Fruit fly (Drosophila melanogaster) whole organism, embryonic: ENCODE results near the gene dysf.
A peak's percentile ranks its signal among the peaks of the same experiment; 100 is the strongest.

Experiments used
- BtbVII ChIP-seq: fragments of 200-800 bp; sonication (Bioruptor generic); optimal IDR thresholded peaks from 3 replicates; lab custom pipeline; 2017; ENCODE audit warnings: missing biosample characterization, mild to moderate bottlenecking, missing genetic modification characterization
- CG10267 ChIP-seq: fragments of 200-800 bp; sonication (Bioruptor generic); optimal IDR thresholded peaks from 2 replicates; lab custom pipeline; 2018; ENCODE audit warnings: missing biosample characterization, mild to moderate bottlenecking, missing genetic modification characterization, moderate library complexity
- CG10565 ChIP-seq: fragments of 200-800 bp; sonication (Bioruptor generic); optimal IDR thresholded peaks from 3 replicates; lab custom pipeline; 2016; ENCODE audit warnings: missing biosample characterization, mild to moderate bottlenecking, missing genetic modification characterization
- CG11696 ChIP-seq: fragments of 200-800 bp; sonication (Bioruptor generic); IDR thresholded peaks from 2 replicates; pipeline ENCODE4 v1.3.6; 2022; ENCODE audit warnings: missing biosample characterization, missing genetic modification characterization
- CG12155 ChIP-seq: fragments of 200-800 bp; sonication (Bioruptor generic); optimal IDR thresholded peaks from 3 replicates; lab custom pipeline; 2016; ENCODE audit warnings: missing biosample characterization, missing genetic modification characterization
- CG13775 ChIP-seq: fragments of 200-800 bp; sonication (Bioruptor generic); optimal IDR thresholded peaks from 3 replicates; lab custom pipeline; 2017; ENCODE audit warnings: missing biosample characterization, mild to moderate bottlenecking, missing genetic modification characterization
- CG14667 ChIP-seq: fragments of 200-800 bp; sonication (Bioruptor generic); IDR thresholded peaks from 2 replicates; pipeline ENCODE4 v1.3.6; 2022; ENCODE audit warnings: missing biosample characterization, missing genetic modification characterization
- CG17359 ChIP-seq: fragments of 200-800 bp; sonication (Bioruptor generic); optimal IDR thresholded peaks from 3 replicates; lab custom pipeline; 2018; ENCODE audit warnings: missing biosample characterization, mild to moderate bottlenecking, missing genetic modification characterization, moderate library complexity
- CG17385 ChIP-seq: fragments of 200-800 bp; sonication (Bioruptor generic); optimal IDR thresholded peaks from 3 replicates; lab custom pipeline; 2018; ENCODE audit warnings: missing biosample characterization, mild to moderate bottlenecking, missing genetic modification characterization
- CG17568 ChIP-seq: fragments of 200-800 bp; sonication (Bioruptor generic); optimal IDR thresholded peaks from 2 replicates; lab custom pipeline; 2018; ENCODE audit warnings: missing biosample characterization, mild to moderate bottlenecking, missing genetic modification characterization, moderate library complexity
- CG18262 ChIP-seq: fragments of 200-800 bp; optimal IDR thresholded peaks from 3 replicates; lab custom pipeline; 2019; ENCODE audit warnings: missing biosample characterization, mild to moderate bottlenecking, missing genetic modification characterization, moderate library complexity
- CG2889 ChIP-seq: fragments of 200-800 bp; sonication (Bioruptor generic); IDR thresholded peaks from 3 replicates; pipeline ENCODE4 v1.3.6; 2022; ENCODE audit warnings: missing biosample characterization, missing genetic modification characterization
- CG4404 ChIP-seq: fragments of 200-800 bp; sonication (Bioruptor generic); IDR thresholded peaks from 2 replicates; pipeline ENCODE4 v1.3.6; 2022; ENCODE audit warnings: missing biosample characterization, missing genetic modification characterization
- CG4820 ChIP-seq: fragments of 200-800 bp; sonication (Bioruptor generic); optimal IDR thresholded peaks from 3 replicates; lab custom pipeline; 2016; ENCODE audit warnings: missing biosample characterization, missing genetic modification characterization
- CG8089 ChIP-seq: fragments of 200-800 bp; sonication (Bioruptor generic); optimal IDR thresholded peaks from 3 replicates; lab custom pipeline; 2016; ENCODE audit warnings: missing biosample characterization, missing genetic modification characterization
- CG8290 ChIP-seq, 3 experiments: fragments of 200-800 bp; sonication (Bioruptor generic); optimal IDR thresholded peaks; 2 replicates each; lab custom pipeline; 2016 to 2019; ENCODE audit warnings: missing biosample characterization in 3 of 3, missing genetic modification characterization in 3 of 3, mild to moderate bottlenecking in 2 of 3, moderate library complexity in 1 of 3
- CG8388 ChIP-seq: fragments of 200-800 bp; sonication (Bioruptor generic); optimal IDR thresholded peaks from 2 replicates; lab custom pipeline; 2019; ENCODE audit warnings: missing biosample characterization, mild to moderate bottlenecking, missing genetic modification characterization, moderate library complexity
- CG8478 ChIP-seq: fragments of >200 bp; optimal IDR thresholded peaks from 2 replicates; lab custom pipeline; 2018
- CG8924 ChIP-seq: fragments of 200-800 bp; optimal IDR thresholded peaks from 3 replicates; lab custom pipeline; 2019; ENCODE audit warnings: missing biosample characterization, mild to moderate bottlenecking, missing genetic modification characterization, moderate library complexity
- CG9932 ChIP-seq: fragments of 200-800 bp; sonication (Bioruptor generic); IDR thresholded peaks from 2 replicates; pipeline ENCODE4 v1.3.6; 2022; ENCODE audit warnings: missing biosample characterization, missing genetic modification characterization
- CrebB ChIP-seq: fragments of 200-800 bp; sonication (Bioruptor generic); optimal IDR thresholded peaks from 3 replicates; lab custom pipeline; 2018; ENCODE audit warnings: missing biosample characterization, mild to moderate bottlenecking, missing genetic modification characterization
- D19B ChIP-seq: fragments of 200-800 bp; sonication (Bioruptor generic); optimal IDR thresholded peaks from 2 replicates; lab custom pipeline; 2017; ENCODE audit warnings: missing biosample characterization, mild to moderate bottlenecking, missing genetic modification characterization
- H2.0 ChIP-seq: fragments of 200-800 bp; sonication (Bioruptor generic); IDR thresholded peaks from 2 replicates; pipeline ENCODE4 v1.3.6; 2022; ENCODE audit warnings: missing biosample characterization, missing genetic modification characterization
- HLH3B ChIP-seq: fragments of 200-800 bp; sonication (Bioruptor generic); IDR thresholded peaks from 2 replicates; pipeline ENCODE4 v1.3.6; 2022; ENCODE audit warnings: missing biosample characterization, missing genetic modification characterization
- Hand ChIP-seq: fragments of 200-800 bp; sonication (Bioruptor generic); optimal IDR thresholded peaks from 2 replicates; lab custom pipeline; 2017; ENCODE audit warnings: mild to moderate bottlenecking, missing biosample characterization, missing genetic modification reagents, missing genetic modification characterization
- Kr ChIP-seq: fragments of 200-800 bp; sonication (Bioruptor generic); optimal IDR thresholded peaks from 2 replicates; lab custom pipeline; 2017; ENCODE audit warnings: missing biosample characterization, mild to moderate bottlenecking, missing genetic modification characterization
- Lim3 ChIP-seq: fragments of 200-800 bp; sonication (Bioruptor generic); IDR thresholded peaks from 2 replicates; pipeline ENCODE4 v1.3.6; 2022; ENCODE audit warnings: missing biosample characterization, missing genetic modification characterization
- MESR4 ChIP-seq: fragments of 200-800 bp; sonication (Bioruptor generic); optimal IDR thresholded peaks from 2 replicates; lab custom pipeline; 2018; ENCODE audit warnings: missing biosample characterization, mild to moderate bottlenecking, missing genetic modification characterization, moderate library complexity
- Oaz ChIP-seq: fragments of 200-800 bp; sonication (Bioruptor generic); IDR thresholded peaks from 2 replicates; pipeline ENCODE4 v1.3.6; 2022; ENCODE audit warnings: missing biosample characterization, missing genetic modification characterization
- Optix ChIP-seq: fragments of 200-800 bp; sonication (Bioruptor generic); IDR thresholded peaks from 3 replicates; pipeline ENCODE4 v1.3.6; 2022; ENCODE audit warnings: missing biosample characterization, missing genetic modification characterization
- Sry-δ ChIP-seq: fragments of 200-800 bp; sonication (Bioruptor generic); optimal IDR thresholded peaks from 2 replicates; lab custom pipeline; 2016; ENCODE audit warnings: missing biosample characterization, missing genetic modification characterization
- Usf ChIP-seq: fragments of 200-800 bp; sonication (Bioruptor generic); optimal IDR thresholded peaks from 2 replicates; lab custom pipeline; 2017; ENCODE audit warnings: missing genotype, missing biosample characterization, missing genetic modification characterization
- Xrp1 ChIP-seq: fragments of 200-800 bp; sonication (Bioruptor generic); IDR thresholded peaks from 2 replicates; pipeline ENCODE4 v1.3.6; 2022; ENCODE audit warnings: missing biosample characterization, missing genetic modification characterization
- YL-1 ChIP-seq: fragments of 200-800 bp; sonication (Bioruptor generic); optimal IDR thresholded peaks from 3 replicates; lab custom pipeline; 2017; ENCODE audit warnings: missing biosample characterization, mild to moderate bottlenecking, missing genetic modification characterization
- ab ChIP-seq: fragments of 200-800 bp; sonication (Bioruptor generic); optimal IDR thresholded peaks from 2 replicates; lab custom pipeline; 2016; ENCODE audit warnings: missing biosample characterization, missing genetic modification characterization
- bab2 ChIP-seq: fragments of 200-800 bp; sonication (Bioruptor generic); optimal IDR thresholded peaks from 2 replicates; lab custom pipeline; 2016; ENCODE audit warnings: missing biosample characterization, missing genetic modification characterization
- bowl ChIP-seq: fragments of 200-800 bp; sonication (Bioruptor generic); IDR thresholded peaks from 2 replicates; pipeline ENCODE4 v1.3.6; 2022; ENCODE audit warnings: missing biosample characterization, missing genetic modification characterization
- da ChIP-seq: fragments of 200-800 bp; sonication (Bioruptor generic); optimal IDR thresholded peaks from 2 replicates; lab custom pipeline; 2016; ENCODE audit warnings: missing biosample characterization, missing genetic modification characterization
- dmrt99B ChIP-seq: fragments of 200-800 bp; sonication (Bioruptor generic); optimal IDR thresholded peaks from 2 replicates; lab custom pipeline; 2018; ENCODE audit warnings: missing biosample characterization, mild to moderate bottlenecking, missing genetic modification characterization, moderate library complexity
- fd64A ChIP-seq: fragments of 200-800 bp; sonication (Bioruptor generic); optimal IDR thresholded peaks from 3 replicates; lab custom pipeline; 2018; ENCODE audit warnings: missing biosample characterization, mild to moderate bottlenecking, missing genetic modification characterization
- ham ChIP-seq: fragments of 200-800 bp; sonication (Bioruptor generic); IDR thresholded peaks from 2 replicates; pipeline ENCODE4 v1.3.6; 2022; ENCODE audit warnings: missing biosample characterization, missing genetic modification characterization
- kay ChIP-seq: fragments of 200-800 bp; sonication (Bioruptor generic); optimal IDR thresholded peaks from 2 replicates; lab custom pipeline; 2016; ENCODE audit warnings: missing biosample characterization, missing genetic modification characterization
- mirr ChIP-seq: fragments of 200-800 bp; sonication (Bioruptor generic); optimal IDR thresholded peaks from 3 replicates; lab custom pipeline; 2018; ENCODE audit warnings: missing biosample characterization, mild to moderate bottlenecking, missing genetic modification characterization
- nerfin-1 ChIP-seq: fragments of 200-800 bp; sonication (Bioruptor generic); optimal IDR thresholded peaks from 3 replicates; lab custom pipeline; 2019; ENCODE audit warnings: missing biosample characterization, mild to moderate bottlenecking, missing genetic modification characterization, moderate library complexity
- nerfin-2 ChIP-seq: fragments of 200-800 bp; sonication (Bioruptor generic); IDR thresholded peaks from 2 replicates; pipeline ENCODE4 v1.3.6; 2022; ENCODE audit warnings: missing biosample characterization, missing genetic modification characterization; ENCODE audit not compliant: partially characterized antibody
- phol ChIP-seq: fragments of 200-800 bp; sonication (Bioruptor generic); optimal IDR thresholded peaks from 3 replicates; lab custom pipeline; 2018; ENCODE audit warnings: missing biosample characterization, mild to moderate bottlenecking, missing genetic modification characterization, moderate library complexity
- psq ChIP-seq: fragments of 200-800 bp; sonication (Bioruptor generic); optimal IDR thresholded peaks from 2 replicates; lab custom pipeline; 2017; ENCODE audit warnings: missing biosample characterization, missing genetic modification characterization
- seq ChIP-seq: fragments of 200-800 bp; sonication (Bioruptor generic); IDR thresholded peaks from 2 replicates; pipeline ENCODE4 v1.3.6; 2022; ENCODE audit warnings: missing biosample characterization, missing genetic modification characterization
- sim ChIP-seq: fragments of 200-800 bp; sonication (Bioruptor generic); IDR thresholded peaks from 2 replicates; pipeline ENCODE4 v1.3.6; 2022; ENCODE audit warnings: missing biosample characterization, missing genetic modification characterization
- sr ChIP-seq: fragments of 200-800 bp; sonication (Bioruptor generic); IDR thresholded peaks from 3 replicates; pipeline ENCODE4 v1.3.6; 2022; ENCODE audit warnings: missing biosample characterization, missing genetic modification characterization
- stc ChIP-seq: fragments of 200-800 bp; sonication (Bioruptor generic); IDR thresholded peaks from 2 replicates; pipeline ENCODE4 v1.3.6; 2022; ENCODE audit warnings: missing biosample characterization, missing genetic modification characterization

The dysf gene

dm6 chr3R:26106595-26107152 is 8.2 kb upstream of the dysf start, which contains the start of gene Cipc (continued):
- no peak for TF ChIP-seq CG2889 (GFP tag; lab: Robert Waterston, UW)
- TF ChIP-seq HLH3B (GFP tag; lab: Robert Waterston, UW): peak; percentile 66
- no peak for TF ChIP-seq seq (GFP tag; lab: Robert Waterston, UW)
- TF ChIP-seq CG13775 (GFP tag; lab: Kevin White, UChicago): peak; percentile 66
- peak; percentile 72 for TF ChIP-seq phol (tag; lab: Kevin White, UChicago)
- peak; percentile 63 for TF ChIP-seq D19B (GFP tag; lab: Kevin White, UChicago)
- TF ChIP-seq CG8290 (GFP tag; optimal IDR thresholded peaks at IDR 0.05; lab: Kevin White, UChicago): no peak
- TF ChIP-seq CG8290 (tag; optimal IDR thresholded peaks at IDR 0.05; lab: Kevin White, UChicago): peak in 1 of 2 experiments; percentile 74
- TF ChIP-seq ham (GFP tag; lab: Robert Waterston, UW): no peak
- TF ChIP-seq mirr (GFP tag; lab: Kevin White, UChicago): peak; percentile 69
- TF ChIP-seq CG17359 (tag; lab: Kevin White, UChicago): peak; percentile 85
- TF ChIP-seq Optix: no peak; the same call in 2 of the 3 replicates
- TF ChIP-seq CG14667: peak; percentile 60
- TF ChIP-seq sr: no peak
- no peak for TF ChIP-seq Lim3 (GFP tag; lab: Robert Waterston, UW)
- TF ChIP-seq MESR4 (GFP tag; lab: Kevin White, UChicago): no peak
- no peak for TF ChIP-seq nerfin-2 (GFP tag; lab: Robert Waterston, UW)
- peak; percentile 16; the same call in 1 of the 2 replicates for TF ChIP-seq sim (GFP tag; lab: Robert Waterston, UW)
- no peak for TF ChIP-seq Oaz (GFP tag; lab: Robert Waterston, UW)
- TF ChIP-seq CG10565 (GFP tag; lab: Kevin White, UChicago): no peak
- no peak for TF ChIP-seq Kr
- TF ChIP-seq CG8089 (GFP tag; lab: Kevin White, UChicago): no peak
- peak; percentile 82 for TF ChIP-seq dmrt99B (tag; lab: Kevin White, UChicago)
- peak; percentile 29 for TF ChIP-seq CG17568 (GFP tag; lab: Kevin White, UChicago)
- TF ChIP-seq H2.0 (GFP tag; lab: Robert Waterston, UW): 0 out of 2 replicates have a peak, but pooled peaks have one; percentile 16
- TF ChIP-seq CG8478 (lab: Kevin White, UChicago): no peak
- no peak for TF ChIP-seq bowl
- TF ChIP-seq psq (GFP tag; lab: Kevin White, UChicago): peak; percentile 6
- TF ChIP-seq CG12155: peak; percentile 17
- no peak for TF ChIP-seq Usf
- TF ChIP-seq CG17385 (GFP tag; lab: Kevin White, UChicago): peak; percentile 74
- TF ChIP-seq da (GFP tag; lab: Kevin White, UChicago): no peak
- peak; percentile 6 for TF ChIP-seq YL-1 (GFP tag; lab: Kevin White, UChicago)
- no peak for TF ChIP-seq CrebB
- peak; percentile 10 for TF ChIP-seq fd64A (GFP tag; lab: Kevin White, UChicago)
- TF ChIP-seq CG4820 (GFP tag; lab: Kevin White, UChicago): peak; percentile 59
- TF ChIP-seq CG10267 (tag; lab: Kevin White, UChicago): peak; percentile 63
- peak; percentile 56 for TF ChIP-seq nerfin-1 (tag; lab: Kevin White, UChicago)
- peak; percentile 81 for TF ChIP-seq Xrp1 (GFP tag; lab: Robert Waterston, UW)
- TF ChIP-seq BtbVII (GFP tag; lab: Kevin White, UChicago): peak; percentile 83
- TF ChIP-seq ab: no peak
- TF ChIP-seq Sry-δ (GFP tag; lab: Kevin White, UChicago): no peak
- peak; percentile 20; the same call in 1 of the 2 replicates for TF ChIP-seq CG11696 (GFP tag; lab: Robert Waterston, UW)
- peak; percentile 66 for TF ChIP-seq stc (GFP tag; lab: Robert Waterston, UW)
- TF ChIP-seq kay: peak; percentile 58
- peak; percentile 85 for TF ChIP-seq CG8924 (tag; lab: Kevin White, UChicago)
- no peak for TF ChIP-seq bab2 (GFP tag; lab: Kevin White, UChicago)
- TF ChIP-seq Hand: peak; percentile 89
- TF ChIP-seq CG18262 (tag; lab: Kevin White, UChicago): peak; percentile 81
- no peak for TF ChIP-seq CG4404
- TF ChIP-seq CG8388: peak; percentile 61
- peak; percentile 78 for TF ChIP-seq CG9932 (GFP tag; lab: Robert Waterston, UW)
